Fruit fly (Drosophila melanogaster): ENCODE data around the gene mop.
A peak's percentile ranks its signal among the peaks of the same experiment; 100 is the strongest.

The mop gene

dm6 chr3L:14760949-14761348 lies 15.0 kb downstream of the mop start, which contains the start of gene Trl:
TSS of gene Trl (minus strand) at chr3L:14761049.
- TF ChIP-seq Vsx2 (GFP tag; optimal IDR thresholded peaks at IDR 0.05; ENCODE audit: partially characterized antibody) (no peak), CrebA (GFP tag; optimal IDR thresholded peaks at IDR 0.05; ENCODE audit: borderline replicate concordance) (no peak), jim (GFP tag; optimal IDR thresholded peaks at IDR 0.05) (no peak), pan (optimal IDR thresholded peaks at IDR 0.05) (no peak), tai (GFP tag; optimal IDR thresholded peaks at IDR 0.05) (no peak), Hr78 (GFP tag; optimal IDR thresholded peaks at IDR 0.05) (no peak), sv (GFP tag; optimal IDR thresholded peaks at IDR 0.05) (no peak), brk (GFP tag; optimal IDR thresholded peaks at IDR 0.05) (no peak), HLH106 (tag; optimal IDR thresholded peaks at IDR 0.05) (no peak), Sp1 (GFP tag; optimal IDR thresholded peaks at IDR 0.05) (no peak), dl (GFP tag; optimal IDR thresholded peaks at IDR 0.05; ENCODE audit: insufficient read depth in 1 of 2, partially characterized antibody in 2 of 2) (no peak), ey (GFP tag; optimal IDR thresholded peaks at IDR 0.05) (no peak), woc (GFP tag; optimal IDR thresholded peaks at IDR 0.05) (no peak), Dif (GFP tag; optimal IDR thresholded peaks at IDR 0.05; ENCODE audit: partially characterized antibody) (no peak)

dm6 chr3L:14759984-14760626 lies 15.8 kb downstream of the mop start:
- TF ChIP-seq Dif (GFP tag; optimal IDR thresholded peaks at IDR 0.05; ENCODE audit: partially characterized antibody) = peak; percentile 91
- TF ChIP-seq Hnf4 (GFP tag; optimal IDR thresholded peaks at IDR 0.05) = peak; percentile 27
- peak in 1 of 2 experiments; percentile 54 for TF ChIP-seq foxo (GFP tag; optimal IDR thresholded peaks at IDR 0.05)
- TF ChIP-seq Mio (GFP tag; optimal IDR thresholded peaks at IDR 0.05) = no peak
- TF ChIP-seq ey (GFP tag; optimal IDR thresholded peaks at IDR 0.05) = peak; percentile 49
- TF ChIP-seq pan (optimal IDR thresholded peaks at IDR 0.05) = no peak
- TF ChIP-seq sage (GFP tag; optimal IDR thresholded peaks at IDR 0.05) = peak; percentile 13
- TF ChIP-seq N (GFP tag; optimal IDR thresholded peaks at IDR 0.05) = no peak
- TF ChIP-seq Vsx2 (GFP tag; optimal IDR thresholded peaks at IDR 0.05; ENCODE audit: partially characterized antibody) = no peak
- no peak for TF ChIP-seq brk (GFP tag; optimal IDR thresholded peaks at IDR 0.05)
- no peak for TF ChIP-seq OdsH (GFP tag; optimal IDR thresholded peaks at IDR 0.05)
- TF ChIP-seq woc (GFP tag; optimal IDR thresholded peaks at IDR 0.05) = no peak
- TF ChIP-seq dsf (GFP tag; optimal IDR thresholded peaks at IDR 0.05; ENCODE audit: borderline replicate concordance) = no peak
- TF ChIP-seq GATAd (GFP tag; optimal IDR thresholded peaks at IDR 0.05) = no peak
- no peak for TF ChIP-seq dmrt93B (GFP tag; optimal IDR thresholded peaks at IDR 0.05)
- TF ChIP-seq Hr78 (GFP tag; optimal IDR thresholded peaks at IDR 0.05) = no peak
- TF ChIP-seq CG9705 (GFP tag; optimal IDR thresholded peaks at IDR 0.05) = no peak
- no peak for TF ChIP-seq Rel (GFP tag; optimal IDR thresholded peaks at IDR 0.05)
- no peak for TF ChIP-seq Rel (tag; optimal IDR thresholded peaks at IDR 0.05)
- no peak for TF ChIP-seq jim (GFP tag; optimal IDR thresholded peaks at IDR 0.05)
- TF ChIP-seq CG32264 (GFP tag; optimal IDR thresholded peaks at IDR 0.05) = no peak
- no peak for TF ChIP-seq usp (GFP tag; optimal IDR thresholded peaks at IDR 0.05)
- no peak for TF ChIP-seq CrebA (GFP tag; optimal IDR thresholded peaks at IDR 0.05; ENCODE audit: borderline replicate concordance)
- no peak for TF ChIP-seq HLH106 (tag; optimal IDR thresholded peaks at IDR 0.05)
- TF ChIP-seq Sp1 (GFP tag; optimal IDR thresholded peaks at IDR 0.05) = peak; percentile 22
- TF ChIP-seq psq (GFP tag; optimal IDR thresholded peaks at IDR 0.05) = no peak
- no peak for TF ChIP-seq lola (GFP tag; optimal IDR thresholded peaks at IDR 0.05)
- peak; percentile 35 for TF ChIP-seq Hr83 (GFP tag; optimal IDR thresholded peaks at IDR 0.05; ENCODE audit: poor library complexity, severe bottlenecking)
- no peak for TF ChIP-seq Abd-B (GFP tag; optimal IDR thresholded peaks at IDR 0.05)
- TF ChIP-seq br (GFP tag; optimal IDR thresholded peaks at IDR 0.05) = peak; percentile 47
- peak; percentile 37 for TF ChIP-seq rgr (GFP tag; optimal IDR thresholded peaks at IDR 0.05)
- TF ChIP-seq fru (GFP tag; optimal IDR thresholded peaks at IDR 0.05) = peak; percentile 57
- TF ChIP-seq h (GFP tag; optimal IDR thresholded peaks at IDR 0.05) = peak; percentile 34
- TF ChIP-seq sv (GFP tag; optimal IDR thresholded peaks at IDR 0.05) = peak; percentile 68
- TF ChIP-seq dl (GFP tag; optimal IDR thresholded peaks at IDR 0.05; ENCODE audit: insufficient read depth in 1 of 2, partially characterized antibody in 2 of 2) = peak; percentile 76 to 85
- peak; percentile 49 for TF ChIP-seq Jra (GFP tag; optimal IDR thresholded peaks at IDR 0.05)
- no peak for TF ChIP-seq Myc (optimal IDR thresholded peaks at IDR 0.05)
- peak; percentile 52 for TF ChIP-seq tai (GFP tag; optimal IDR thresholded peaks at IDR 0.05)
- no peak for TF ChIP-seq Dfd (GFP tag; optimal IDR thresholded peaks at IDR 0.05)

Measured in whole organism, wandering third instar larva.